Worm (Caenorhabditis elegans): ENCODE results near the gene rpb-2.

rpb-2 gene

DNA sequence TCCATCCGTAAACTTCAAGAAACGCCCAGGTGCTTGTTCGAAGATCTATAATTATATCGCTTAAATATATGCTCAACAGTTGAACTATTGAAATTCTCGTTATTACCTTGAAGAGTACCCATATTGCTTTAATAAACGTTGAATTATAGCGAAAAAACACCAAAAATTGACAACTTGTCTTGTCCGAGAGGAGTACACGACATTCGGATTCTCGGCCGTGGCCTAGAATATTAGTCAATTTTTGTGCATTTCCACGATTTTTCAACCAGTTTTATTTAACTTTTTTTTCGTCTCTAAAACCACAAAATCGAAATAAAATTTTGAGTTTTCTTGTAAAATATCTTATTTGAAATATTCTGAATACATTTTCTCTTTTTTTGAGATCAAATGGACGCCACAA lies 27.1 kb upstream of the rpb-2 start, which contains the start of the genes F26F4.9 and cee-1 (continued):
- TF ChIP-seq elt-3 (tag; optimal IDR thresholded peaks at IDR 0.05), result no peak
- TF ChIP-seq nhr-28 (tag; optimal IDR thresholded peaks at IDR 0.05), result no peak
- TF ChIP-seq nhr-77 (tag; optimal IDR thresholded peaks at IDR 0.05), result no peak
- no peak for TF ChIP-seq ceh-9 (tag; optimal IDR thresholded peaks at IDR 0.05)
- no peak for TF ChIP-seq mml-1 (tag; optimal IDR thresholded peaks at IDR 0.05)
- no peak for TF ChIP-seq unc-39 (tag; optimal IDR thresholded peaks at IDR 0.05)
- TF ChIP-seq lin-39 (tag; optimal IDR thresholded peaks at IDR 0.05), result no peak
- no peak for TF ChIP-seq ceh-28 (tag; optimal IDR thresholded peaks at IDR 0.05)
- no peak for TF ChIP-seq ama-1 (optimal IDR thresholded peaks at IDR 0.05)

DNA sequence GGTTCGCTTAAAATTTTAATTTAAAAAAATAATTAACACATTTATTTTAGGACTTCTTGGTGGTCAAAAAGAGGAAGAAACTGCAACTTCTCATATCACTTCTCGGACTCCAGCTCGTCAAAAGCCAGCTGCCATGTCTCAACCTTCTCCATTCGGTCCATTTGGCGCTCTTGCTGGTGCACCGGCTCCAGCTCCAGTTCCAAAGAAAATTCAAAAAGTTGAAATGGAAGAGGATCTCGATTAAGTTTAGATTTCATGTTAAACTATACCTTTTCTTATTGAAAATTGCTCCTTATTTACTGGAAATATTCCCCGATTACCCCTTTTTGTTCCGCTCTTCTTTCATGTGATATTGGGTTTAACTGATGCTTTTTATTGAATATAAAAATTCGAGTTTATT lies 25.6 kb upstream of the rpb-2 start:
- TF ChIP-seq aly-2 (tag; optimal IDR thresholded peaks at IDR 0.05) (no peak), unc-39 (tag; optimal IDR thresholded peaks at IDR 0.05) (no peak), ceh-28 (tag; optimal IDR thresholded peaks at IDR 0.05) (no peak), ceh-9 (tag; optimal IDR thresholded peaks at IDR 0.05) (no peak), lin-39 (tag; optimal IDR thresholded peaks at IDR 0.05) (no peak), unc-62 (GFP tag; optimal IDR thresholded peaks at IDR 0.05) (no peak), eor-1 (tag; optimal IDR thresholded peaks at IDR 0.05) (no peak), nhr-237 (tag; optimal IDR thresholded peaks at IDR 0.05) (no peak)

DNA sequence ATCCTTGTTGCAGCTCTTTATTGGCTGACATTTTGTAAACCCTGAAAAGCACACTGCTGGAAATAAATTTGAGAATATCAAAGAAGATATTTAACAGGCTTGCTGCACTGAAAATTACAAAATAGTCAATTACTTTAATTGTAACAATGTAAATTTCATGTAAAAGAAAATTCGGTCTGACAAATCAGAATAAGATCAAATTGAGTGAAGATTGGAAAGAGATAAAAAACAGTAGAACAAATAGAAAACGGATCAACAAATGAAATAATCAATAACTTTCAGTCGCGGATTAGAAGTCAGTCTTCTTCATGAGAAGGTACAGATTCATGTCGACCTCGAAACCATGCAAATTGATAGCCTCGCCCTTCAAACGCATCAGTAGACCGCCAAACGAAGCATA lies 22.3 kb upstream of the rpb-2 start, which contains the start of gene rars-1:
Gene rars-1 (minus strand): TSS at position 101 of the 400 bp plus-strand sequence.
- TF ChIP-seq nhr-76 (tag; optimal IDR thresholded peaks at IDR 0.05) (no peak), lin-39 (tag; optimal IDR thresholded peaks at IDR 0.05) (no peak), unc-62 (GFP tag; optimal IDR thresholded peaks at IDR 0.05) (no peak), ztf-4 (tag; optimal IDR thresholded peaks at IDR 0.05) (no peak), mdl-1 (tag; optimal IDR thresholded peaks at IDR 0.05) (no peak), egl-5 (tag; optimal IDR thresholded peaks at IDR 0.05) (no peak), R02D3.7 (tag; optimal IDR thresholded peaks at IDR 0.05) (no peak), ama-1 (optimal IDR thresholded peaks at IDR 0.05) (no peak)

DNA sequence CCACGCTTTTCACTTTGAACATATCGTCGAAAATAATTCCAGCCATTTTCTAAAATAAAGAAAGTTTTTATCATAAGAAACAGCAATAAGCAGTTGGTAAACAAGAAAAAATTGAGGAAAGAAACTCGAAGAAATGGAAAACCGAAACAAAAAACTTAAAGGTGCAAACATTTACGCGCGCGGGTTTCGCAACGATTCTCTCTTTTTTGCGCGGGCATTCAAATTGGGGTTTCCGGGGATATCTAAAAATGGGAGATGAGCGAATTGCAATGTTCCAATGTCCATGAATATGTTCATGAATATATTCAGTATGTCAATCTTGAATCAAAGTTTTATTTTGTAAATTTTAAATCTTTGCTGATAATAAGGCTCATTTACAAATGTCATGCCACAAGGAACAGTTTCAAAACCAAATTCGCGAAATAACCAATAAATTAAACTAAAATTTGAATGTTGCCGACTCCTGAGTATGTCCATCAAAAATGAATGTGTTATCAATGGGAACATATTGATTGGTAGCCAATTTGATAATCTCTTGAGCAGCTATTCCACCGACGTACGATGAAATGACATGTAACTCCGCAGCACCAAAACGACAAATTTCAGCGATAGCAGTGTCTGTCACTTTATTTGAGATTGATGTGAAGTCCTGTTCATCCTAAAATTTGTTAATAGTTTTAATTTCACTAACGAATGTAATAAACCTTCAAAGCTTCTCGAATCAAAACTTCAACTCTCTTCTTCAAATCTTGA lies 21.2 kb upstream of the rpb-2 start, which contains the start of gene rpb-8:
Gene rpb-8 (minus strand): TSS at position 49 of the 753 bp plus-strand sequence.
- TF ChIP-seq egl-5 (tag; optimal IDR thresholded peaks at IDR 0.05) (peak; percentile 57), sea-2 (GFP tag; optimal IDR thresholded peaks at IDR 0.05) (no peak), nhr-12 (tag; optimal IDR thresholded peaks at IDR 0.05) (no peak), elt-2 (tag; optimal IDR thresholded peaks at IDR 0.05) (peak; percentile 3), ceh-28 (tag; optimal IDR thresholded peaks at IDR 0.05) (no peak), snpc-4 (tag; optimal IDR thresholded peaks at IDR 0.05) (peak; percentile 37), lin-39 (tag; optimal IDR thresholded peaks at IDR 0.05) (peak; percentile 61), nhr-23 (tag; optimal IDR thresholded peaks at IDR 0.05) (peak; percentile 66), pha-4 (tag; optimal IDR thresholded peaks at IDR 0.05) (peak; percentile 71), nfya-1 (tag; optimal IDR thresholded peaks at IDR 0.05; ENCODE audit: insufficient read depth) (peak; percentile 72), ama-1 (optimal IDR thresholded peaks at IDR 0.05) (peak; percentile 38), unc-39 (tag; optimal IDR thresholded peaks at IDR 0.05) (no peak), unc-62 (GFP tag; optimal IDR thresholded peaks at IDR 0.05) (no peak), lin-15B (tag; optimal IDR thresholded peaks at IDR 0.05) (peak; percentile 71), nhr-25 (tag; optimal IDR thresholded peaks at IDR 0.05) (peak; percentile 8)

DNA sequence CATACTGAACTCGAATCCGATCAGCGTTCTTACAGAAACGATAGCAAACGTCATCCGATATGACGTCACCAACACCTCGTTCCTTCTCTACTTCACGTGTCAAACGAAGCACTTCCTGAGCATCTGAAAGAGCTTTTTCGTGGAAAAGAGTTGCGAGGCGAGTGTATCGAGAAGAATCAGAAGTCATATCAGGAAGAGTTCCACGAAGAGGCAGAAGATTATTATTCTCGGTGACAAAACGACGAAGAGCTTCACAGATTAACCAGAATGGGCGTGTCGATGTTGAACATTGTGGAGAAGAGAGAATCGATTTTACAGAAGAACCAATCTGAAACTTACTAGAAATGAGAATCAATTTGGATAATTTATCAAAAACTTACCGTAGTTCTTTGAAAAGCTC lies 20.5 kb upstream of the rpb-2 start:
- no peak for TF ChIP-seq ztf-11 (tag; optimal IDR thresholded peaks at IDR 0.05)
- TF ChIP-seq unc-39 (tag; optimal IDR thresholded peaks at IDR 0.05), result no peak
- no peak for TF ChIP-seq pha-4 (tag; optimal IDR thresholded peaks at IDR 0.05)
- TF ChIP-seq pqm-1 (tag; optimal IDR thresholded peaks at IDR 0.05), result no peak
- TF ChIP-seq lsy-12 (tag; optimal IDR thresholded peaks at IDR 0.05), result no peak
- no peak for TF ChIP-seq mdl-1 (tag; optimal IDR thresholded peaks at IDR 0.05)
- TF ChIP-seq egl-27 (tag; optimal IDR thresholded peaks at IDR 0.05), result no peak
- TF ChIP-seq elt-3 (tag; optimal IDR thresholded peaks at IDR 0.05), result no peak
- no peak for TF ChIP-seq ceh-82 (tag; optimal IDR thresholded peaks at IDR 0.05)
- no peak for TF ChIP-seq eor-1 (tag; optimal IDR thresholded peaks at IDR 0.05)
- no peak for TF ChIP-seq lin-15B (tag; optimal IDR thresholded peaks at IDR 0.05)
- no peak for TF ChIP-seq fkh-2 (tag; optimal IDR thresholded peaks at IDR 0.05)
- TF ChIP-seq nhr-11 (tag; optimal IDR thresholded peaks at IDR 0.05), result no peak
- TF ChIP-seq nhr-76 (tag; optimal IDR thresholded peaks at IDR 0.05), result no peak

All from whole organism, L3 larva.